Fruit fly (Drosophila melanogaster) whole organism, embryonic: Measurements from ENCODE around the gene CG10621.

ENCODE experiments used
- Aef1 ChIP-seq: fragments of 200-800 bp; sonication (Bioruptor generic); IDR thresholded peaks from 3 replicates; pipeline ENCODE4 v1.3.6; 2022; ENCODE audit warnings: missing biosample characterization, missing genetic modification characterization
- Antp ChIP-seq: fragments of 200-800 bp; sonication (Bioruptor generic); optimal IDR thresholded peaks from 3 replicates; lab custom pipeline; 2016; ENCODE audit warnings: missing biosample characterization, missing genetic modification characterization
- Atf3 ChIP-seq: fragments of 200-800 bp; sonication (Bioruptor generic); optimal IDR thresholded peaks from 3 replicates; lab custom pipeline; 2016; ENCODE audit warnings: missing biosample characterization, missing genetic modification characterization
- Atf6 ChIP-seq: fragments of 200-800 bp; sonication (Bioruptor generic); IDR thresholded peaks from 2 replicates; pipeline ENCODE4 v1.3.6; 2022; ENCODE audit warnings: missing biosample characterization, missing genetic modification characterization
- Bdp1 ChIP-seq: fragments of 200-800 bp; sonication (Bioruptor generic); optimal IDR thresholded peaks from 3 replicates; lab custom pipeline; 2016; ENCODE audit warnings: missing biosample characterization, missing genetic modification characterization
- CG10267 ChIP-seq: fragments of 200-800 bp; sonication (Bioruptor generic); optimal IDR thresholded peaks from 2 replicates; lab custom pipeline; 2018; ENCODE audit warnings: missing biosample characterization, mild to moderate bottlenecking, missing genetic modification characterization, moderate library complexity
- CG10366 ChIP-seq: fragments of 200-800 bp; sonication (Bioruptor generic); IDR thresholded peaks from 2 replicates; pipeline ENCODE4 v1.3.6; 2022; ENCODE audit warnings: missing biosample characterization, missing genetic modification characterization
- CG12104 ChIP-seq: fragments of 200-800 bp; sonication (Bioruptor generic); optimal IDR thresholded peaks from 3 replicates; lab custom pipeline; 2016; ENCODE audit warnings: missing biosample characterization, missing genetic modification characterization
- CG1233 ChIP-seq: fragments of 200-800 bp; sonication (Bioruptor generic); optimal IDR thresholded peaks from 4 replicates; lab custom pipeline; 2018; ENCODE audit warnings: missing biosample characterization, mild to moderate bottlenecking, missing genetic modification characterization
- CG12659 ChIP-seq: fragments of 200-800 bp; sonication (Bioruptor generic); optimal IDR thresholded peaks from 3 replicates; lab custom pipeline; 2017; ENCODE audit warnings: mild to moderate bottlenecking, missing biosample characterization, missing genetic modification reagents, missing genetic modification characterization
- CG13424 ChIP-seq: fragments of 200-800 bp; sonication (Bioruptor generic); optimal IDR thresholded peaks from 2 replicates; lab custom pipeline; 2019; ENCODE audit warnings: missing biosample characterization, mild to moderate bottlenecking, missing genetic modification characterization, moderate library complexity
- CG14050 ChIP-seq: fragments of 200-800 bp; sonication (Bioruptor generic); IDR thresholded peaks from 3 replicates; pipeline ENCODE4 v1.3.6; 2022; ENCODE audit warnings: missing biosample characterization, missing genetic modification characterization
- CG14860 ChIP-seq: fragments of 200-800 bp; sonication (Bioruptor generic); IDR thresholded peaks from 3 replicates; pipeline ENCODE4 v1.3.6; 2022; ENCODE audit warnings: missing biosample characterization, missing genetic modification characterization; ENCODE audit not compliant: partially characterized antibody
- CG15269 ChIP-seq: fragments of 200-800 bp; sonication (Bioruptor generic); optimal IDR thresholded peaks from 2 replicates; lab custom pipeline; 2018; ENCODE audit warnings: missing biosample characterization, mild to moderate bottlenecking, missing genetic modification characterization, moderate library complexity
- CG17568 ChIP-seq: fragments of 200-800 bp; sonication (Bioruptor generic); optimal IDR thresholded peaks from 2 replicates; lab custom pipeline; 2018; ENCODE audit warnings: missing biosample characterization, mild to moderate bottlenecking, missing genetic modification characterization, moderate library complexity
- CG18599 ChIP-seq: fragments of 200-800 bp; sonication (Bioruptor generic); optimal IDR thresholded peaks from 3 replicates; lab custom pipeline; 2017; ENCODE audit warnings: missing biosample characterization, missing genetic modification characterization, mild to moderate bottlenecking, moderate library complexity, missing genetic modification reagents
- CG30020 ChIP-seq: fragments of 200-800 bp; optimal IDR thresholded peaks from 2 replicates; lab custom pipeline; 2019; ENCODE audit warnings: missing biosample characterization, mild to moderate bottlenecking, missing genetic modification characterization, moderate library complexity
- CG32532 ChIP-seq: fragments of 200-800 bp; sonication (Bioruptor generic); IDR thresholded peaks from 2 replicates; pipeline ENCODE4 v1.3.6; 2022; ENCODE audit warnings: missing biosample characterization, missing genetic modification characterization
- CG32767 ChIP-seq: fragments of 200-800 bp; sonication (Bioruptor generic); IDR thresholded peaks from 2 replicates; pipeline ENCODE4 v1.3.6; 2022; ENCODE audit warnings: missing biosample characterization, missing genetic modification characterization
- CG7839 ChIP-seq: fragments of 200-800 bp; sonication (Bioruptor generic); optimal IDR thresholded peaks from 3 replicates; lab custom pipeline; 2018; ENCODE audit warnings: missing biosample characterization, mild to moderate bottlenecking, missing genetic modification characterization, moderate library complexity
- CG9727 ChIP-seq: fragments of 200-800 bp; sonication (Bioruptor generic); optimal IDR thresholded peaks from 3 replicates; lab custom pipeline; 2017; ENCODE audit warnings: missing biosample characterization, mild to moderate bottlenecking, missing genetic modification characterization
- Drgx ChIP-seq: fragments of 200-800 bp; sonication (Bioruptor generic); IDR thresholded peaks from 2 replicates; pipeline ENCODE4 v1.3.6; 2022; ENCODE audit warnings: missing biosample characterization, missing genetic modification characterization
- E2f1 ChIP-seq: fragments of 200-800 bp; sonication (Bioruptor generic); IDR thresholded peaks from 2 replicates; pipeline ENCODE4 v1.3.6; 2022; ENCODE audit warnings: missing biosample characterization, missing genetic modification characterization
- E2f2 ChIP-seq: fragments of 200-800 bp; sonication (Bioruptor generic); IDR thresholded peaks from 2 replicates; pipeline ENCODE4 v1.3.6; 2022; ENCODE audit warnings: missing biosample characterization, missing genetic modification characterization
- ERR ChIP-seq: fragments of 200-800 bp; sonication (Bioruptor generic); optimal IDR thresholded peaks from 2 replicates; lab custom pipeline; 2016; ENCODE audit warnings: missing biosample characterization, missing genetic modification characterization
- Fer2 ChIP-seq: fragments of 200-800 bp; sonication (Bioruptor generic); optimal IDR thresholded peaks from 2 replicates; lab custom pipeline; 2018; ENCODE audit warnings: missing biosample characterization, mild to moderate bottlenecking, missing genetic modification characterization, moderate library complexity
- Fer3 ChIP-seq: fragments of 200-800 bp; sonication (Bioruptor generic); optimal IDR thresholded peaks from 2 replicates; lab custom pipeline; 2018; ENCODE audit warnings: missing biosample characterization, mild to moderate bottlenecking, missing genetic modification characterization, moderate library complexity
- HmgD ChIP-seq: fragments of 200-800 bp; sonication (Bioruptor generic); optimal IDR thresholded peaks from 3 replicates; lab custom pipeline; 2016; ENCODE audit warnings: missing biosample characterization, missing genetic modification characterization
- Hr39 ChIP-seq: fragments of >200 bp; optimal IDR thresholded peaks from 2 replicates; lab custom pipeline; 2017
- Jarid2 ChIP-seq: fragments of 200-800 bp; sonication (Bioruptor generic); optimal IDR thresholded peaks from 3 replicates; lab custom pipeline; 2017; ENCODE audit warnings: mild to moderate bottlenecking, missing biosample characterization, missing genetic modification reagents, missing genetic modification characterization
- Opbp ChIP-seq: fragments of 200-800 bp; sonication (Bioruptor generic); IDR thresholded peaks from 3 replicates; pipeline ENCODE4 v1.3.6; 2022; ENCODE audit warnings: missing biosample characterization, missing genetic modification characterization; ENCODE audit not compliant: partially characterized antibody
- PHDP ChIP-seq: fragments of 200-800 bp; sonication (Bioruptor generic); optimal IDR thresholded peaks from 3 replicates; lab custom pipeline; 2018; ENCODE audit warnings: missing biosample characterization, mild to moderate bottlenecking, missing genetic modification characterization, moderate library complexity
- Poxn ChIP-seq: fragments of 200-800 bp; sonication (Bioruptor generic); IDR thresholded peaks from 2 replicates; pipeline ENCODE4 v1.3.6; 2022; ENCODE audit warnings: missing biosample characterization, missing genetic modification characterization
- Sox100B ChIP-seq: fragments of 200-800 bp; sonication (Bioruptor generic); optimal IDR thresholded peaks from 3 replicates; lab custom pipeline; 2018; ENCODE audit warnings: missing biosample characterization, mild to moderate bottlenecking, missing genetic modification characterization
- Sry-β ChIP-seq: fragments of 200-800 bp; sonication (Bioruptor generic); optimal IDR thresholded peaks from 2 replicates; lab custom pipeline; 2018; ENCODE audit warnings: missing biosample characterization, mild to moderate bottlenecking, missing genetic modification characterization, moderate library complexity
- Stat92E ChIP-seq, 3 experiments: fragments of >200 bp in 2 of 3; fragments of 200-800 bp in 1 of 3; sonication (Bioruptor generic) in 1 of 3; optimal IDR thresholded peaks; 2 replicates each; lab custom pipeline; 2017 to 2019; ENCODE audit warnings: missing biosample characterization in 3 of 3, missing genetic modification characterization in 3 of 3, mild to moderate bottlenecking in 1 of 3, moderate library complexity in 1 of 3
- chm ChIP-seq: fragments of 200-800 bp; sonication (Bioruptor generic); IDR thresholded peaks from 2 replicates; pipeline ENCODE4 v1.3.6; 2022; ENCODE audit warnings: missing biosample characterization, missing genetic modification characterization
- corto ChIP-seq: fragments of 200-800 bp; sonication (Bioruptor generic); optimal IDR thresholded peaks from 2 replicates; lab custom pipeline; 2016; ENCODE audit warnings: missing biosample characterization, mild to moderate bottlenecking, missing genetic modification characterization, moderate library complexity
- da ChIP-seq: fragments of 200-800 bp; sonication (Bioruptor generic); optimal IDR thresholded peaks from 2 replicates; lab custom pipeline; 2016; ENCODE audit warnings: missing biosample characterization, missing genetic modification characterization
- ewg ChIP-seq: fragments of 200-800 bp; sonication (Bioruptor generic); optimal IDR thresholded peaks from 3 replicates; lab custom pipeline; 2017; ENCODE audit warnings: mild to moderate bottlenecking, missing biosample characterization, missing genetic modification reagents, missing genetic modification characterization
- fd3F ChIP-seq: fragments of 200-800 bp; sonication (Bioruptor generic); optimal IDR thresholded peaks from 2 replicates; lab custom pipeline; 2018; ENCODE audit warnings: missing biosample characterization, mild to moderate bottlenecking, missing genetic modification characterization, moderate library complexity
- lilli ChIP-seq: fragments of 200-800 bp; sonication (Bioruptor generic); optimal IDR thresholded peaks from 3 replicates; lab custom pipeline; 2016; ENCODE audit warnings: missing biosample characterization, missing genetic modification characterization
- luna ChIP-seq: fragments of 200-800 bp; sonication (Bioruptor generic); optimal IDR thresholded peaks from 2 replicates; lab custom pipeline; 2016; ENCODE audit warnings: missing biosample characterization, missing genetic modification characterization
- nerfin-1 ChIP-seq: fragments of 200-800 bp; sonication (Bioruptor generic); optimal IDR thresholded peaks from 3 replicates; lab custom pipeline; 2019; ENCODE audit warnings: missing biosample characterization, mild to moderate bottlenecking, missing genetic modification characterization, moderate library complexity
- odd ChIP-seq: fragments of 200-800 bp; sonication (Bioruptor generic); optimal IDR thresholded peaks from 2 replicates; lab custom pipeline; 2017; ENCODE audit warnings: missing biosample characterization, mild to moderate bottlenecking, missing genetic modification characterization
- org-1 ChIP-seq: fragments of 200-800 bp; sonication (Bioruptor generic); optimal IDR thresholded peaks from 2 replicates; lab custom pipeline; 2017; ENCODE audit warnings: missing biosample characterization, missing genetic modification characterization
- peb ChIP-seq: fragments of 200-800 bp; sonication (Bioruptor generic); IDR thresholded peaks from 2 replicates; pipeline ENCODE4 v1.3.6; 2022; ENCODE audit warnings: missing biosample characterization, missing genetic modification characterization
- run ChIP-seq: fragments of 200-800 bp; sonication (Bioruptor generic); optimal IDR thresholded peaks from 3 replicates; lab custom pipeline; 2018; ENCODE audit warnings: missing biosample characterization, mild to moderate bottlenecking, missing genetic modification characterization
- tll ChIP-seq, 2 experiments: fragments of 200-800 bp in 1 of 2; fragments of >200 bp in 1 of 2; sonication (Bioruptor generic) in 1 of 2; optimal IDR thresholded peaks; 2 replicates each; lab custom pipeline; 2017 to 2019; ENCODE audit warnings: missing biosample characterization in 2 of 2, missing genetic modification characterization in 2 of 2, mild to moderate bottlenecking in 1 of 2, moderate library complexity in 1 of 2

Gene CG10621

DNA sequence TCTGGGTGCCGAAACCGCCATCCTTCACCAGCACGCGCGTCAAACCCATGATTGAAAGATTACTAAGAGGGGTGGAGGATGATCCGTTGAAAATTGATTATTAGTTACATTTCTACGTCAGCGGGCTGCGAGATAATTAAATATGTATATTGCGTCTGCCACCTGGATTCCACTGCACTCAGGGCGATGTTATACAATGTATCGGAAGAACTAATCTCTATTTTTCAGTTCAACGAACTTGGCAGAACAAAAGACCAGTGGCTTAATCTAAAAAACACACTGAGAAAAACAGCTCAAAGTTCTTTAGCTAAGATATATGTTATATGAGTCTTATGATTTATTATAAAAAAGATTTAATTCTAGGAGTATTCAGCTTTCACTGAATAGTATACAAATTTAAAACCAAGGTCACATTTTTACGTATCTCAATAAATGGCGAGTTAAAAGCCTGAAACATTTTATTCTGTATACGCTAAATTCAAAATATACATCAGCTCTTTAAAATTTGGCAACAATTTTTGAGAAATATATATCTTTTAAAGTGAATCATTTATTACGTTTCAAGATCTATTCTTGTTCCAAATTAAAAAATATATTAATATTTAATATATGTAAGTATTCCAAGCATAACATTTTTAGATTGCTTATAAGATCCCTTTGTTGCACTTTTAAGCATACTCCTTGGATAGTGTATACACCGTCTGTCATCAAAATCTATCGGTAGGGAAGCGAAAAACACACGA lies 548 bp downstream of the CG10621 start (continued):
- TF ChIP-seq CG32532 (peak; percentile 19; the same call in 1 of the 2 replicates), CG14860 (no peak), Antp (GFP tag; lab: Kevin White, UChicago) (no peak), CG17568 (GFP tag; lab: Kevin White, UChicago) (no peak), CG15269 (tag; lab: Kevin White, UChicago) (peak; percentile 47), Drgx (GFP tag; lab: Robert Waterston, UW) (no peak), CG18599 (peak; percentile 43), tll (GFP tag; optimal IDR thresholded peaks at IDR 0.05; lab: Kevin White, UChicago) (no peak), corto (GFP tag; lab: Kevin White, UChicago) (no peak), fd3F (GFP tag; lab: Kevin White, UChicago) (peak; percentile 38), luna (GFP tag; lab: Kevin White, UChicago) (no peak), org-1 (GFP tag; lab: Kevin White, UChicago) (no peak), CG13424 (tag; lab: Kevin White, UChicago) (peak; percentile 17), CG10267 (tag; lab: Kevin White, UChicago) (peak; percentile 13), Poxn (GFP tag; lab: Robert Waterston, UW) (no peak), CG30020 (tag; lab: Kevin White, UChicago) (no peak), Sox100B (GFP tag; lab: Kevin White, UChicago) (peak; percentile 37), odd (GFP tag; lab: Kevin White, UChicago) (peak; percentile 25), ewg (GFP tag; lab: Kevin White, UChicago) (no peak), Jarid2 (GFP tag; lab: Kevin White, UChicago) (no peak), ERR (no peak), peb (GFP tag; lab: Robert Waterston, UW) (no peak), da (GFP tag; lab: Kevin White, UChicago) (no peak), lilli (GFP tag; lab: Kevin White, UChicago) (no peak), CG12104 (GFP tag; lab: Kevin White, UChicago) (no peak), PHDP (tag; lab: Kevin White, UChicago) (peak; percentile 42), Atf6 (GFP tag; lab: Robert Waterston, UW) (no peak), run (tag; lab: Kevin White, UChicago) (no peak), CG10366 (GFP tag; lab: Robert Waterston, UW) (no peak), Fer2 (tag; lab: Kevin White, UChicago) (no peak), E2f1 (peak; percentile 26; the same call in 1 of the 2 replicates), CG14050 (GFP tag; lab: Robert Waterston, UW) (no peak), Bdp1 (no peak), CG7839 (tag; lab: Kevin White, UChicago) (peak; percentile 58), CG1233 (GFP tag; lab: Kevin White, UChicago) (no peak), Sry-β (no peak), Fer3 (tag; lab: Kevin White, UChicago) (peak; percentile 42), CG9727 (GFP tag; lab: Kevin White, UChicago) (peak; percentile 51), Atf3 (GFP tag; lab: Kevin White, UChicago) (no peak), chm (GFP tag; lab: Robert Waterston, UW) (no peak), CG32767 (GFP tag; lab: Robert Waterston, UW) (no peak), CG12659 (GFP tag; lab: Kevin White, UChicago) (peak; percentile 58), HmgD (no peak), Stat92E (GFP tag; optimal IDR thresholded peaks at IDR 0.05; lab: Kevin White, UChicago) (no peak), Hr39 (lab: Kevin White, UChicago) (no peak), Opbp (no peak), Aef1 (GFP tag; lab: Robert Waterston, UW) (no peak), nerfin-1 (tag; lab: Kevin White, UChicago) (no peak), E2f2 (no peak)
